Worm (Caenorhabditis elegans) whole organism, L1 larva: ENCODE measurements around the gene emc-5.

Experiments used
- aha-1 ChIP-seq: fragments of 150-350 bp; optimal IDR thresholded peaks from 2 replicates; lab custom pipeline; 2014; ENCODE audit warnings: missing biosample characterization, missing genetic modification characterization
- ama-1 ChIP-seq: fragments of 150-350 bp; optimal IDR thresholded peaks from 2 replicates; lab custom pipeline; 2014
- blmp-1 ChIP-seq: fragments of 150-350 bp; optimal IDR thresholded peaks from 2 replicates; lab custom pipeline; 2014; ENCODE audit warnings: missing biosample characterization, missing genetic modification characterization
- lin-15B ChIP-seq: fragments of 150-350 bp; sonication (generic microtip); optimal IDR thresholded peaks from 3 replicates; lab custom pipeline; 2014; ENCODE audit warnings: missing biosample characterization, missing genetic modification characterization
- nhr-11 ChIP-seq: fragments of 150-350 bp; optimal IDR thresholded peaks from 2 replicates; lab custom pipeline; 2014; ENCODE audit warnings: missing biosample characterization, missing genetic modification characterization
- nhr-47 ChIP-seq: sonication (generic microtip); optimal IDR thresholded peaks from 2 replicates; lab custom pipeline; 2016; ENCODE audit warnings: mild to moderate bottlenecking, missing genetic modification characterization, moderate library complexity, missing compliant biosample characterization
- pqm-1 ChIP-seq: sonication (generic microtip); optimal IDR thresholded peaks from 3 replicates; lab custom pipeline; 2017; ENCODE audit warnings: missing biosample characterization, missing genetic modification characterization
- skn-1 ChIP-seq: fragments of 150-350 bp; optimal IDR thresholded peaks from 2 replicates; lab custom pipeline; 2014; ENCODE audit warnings: missing biosample characterization, missing genetic modification characterization

DNA sequence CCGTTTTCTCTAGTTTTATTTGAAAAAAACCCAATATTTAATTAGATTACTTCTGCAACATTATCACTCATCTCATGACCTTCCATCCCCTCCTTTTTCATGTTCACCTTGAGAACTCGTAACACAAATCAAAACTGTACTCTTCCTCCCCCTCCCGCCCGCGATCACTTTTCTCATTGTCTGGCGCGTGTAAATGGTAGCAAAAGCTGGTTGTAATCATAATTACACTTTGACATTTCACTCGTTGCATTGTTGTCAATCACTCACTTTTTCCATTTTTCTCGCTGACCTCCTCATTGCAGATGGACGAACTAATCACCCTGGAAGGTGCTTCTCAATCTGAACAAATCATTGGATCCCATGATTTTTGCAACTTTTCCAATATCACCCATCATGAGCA, 13.8 kb downstream of the emc-5 start, which contains the start of gene npr-41:
- TF ChIP-seq blmp-1 (no peak), ama-1 (no peak), lin-15B (tag; lab: Kevin White, UChicago) (no peak), pqm-1 (no peak), nhr-47 (tag; lab: Kevin White, UChicago) (no peak), skn-1 (no peak), nhr-11 (tag; lab: Kevin White, UChicago) (no peak), aha-1 (tag; lab: Kevin White, UChicago) (no peak)
